Worm (Caenorhabditis elegans): ENCODE results near the gene F57G4.11.

The F57G4.11 gene

ce11 chrV:17624906-17625305, at the start of gene F57G4.11:
Gene F57G4.11 (plus strand): TSS chrV:17625206.
- TF ChIP-seq xnd-1 (tag; optimal IDR thresholded peaks at IDR 0.05), result no peak
- TF ChIP-seq Y95B8A.8 (GFP tag; IDR thresholded peaks at IDR 0.05), result no peak
- TF ChIP-seq mel-28 (tag; optimal IDR thresholded peaks at IDR 0.05; ENCODE audit: borderline replicate concordance), result no peak
- TF ChIP-seq lsy-27 (tag; optimal IDR thresholded peaks at IDR 0.05; ENCODE audit: borderline replicate concordance, insufficient read depth), result no peak
- no peak for TF ChIP-seq F49E8.2 (tag; optimal IDR thresholded peaks at IDR 0.05; ENCODE audit: insufficient read depth)
- no peak for TF ChIP-seq lin-40 (tag; optimal IDR thresholded peaks at IDR 0.05)
- TF ChIP-seq nhr-27 (tag; optimal IDR thresholded peaks at IDR 0.05), result no peak
- no peak for TF ChIP-seq cebp-2 (GFP tag; IDR thresholded peaks at IDR 0.05)
- no peak for TF ChIP-seq lin-35 (GFP tag; optimal IDR thresholded peaks at IDR 0.05)
- no peak for TF ChIP-seq hlh-12 (tag; optimal IDR thresholded peaks at IDR 0.05)
- TF ChIP-seq F33H1.4 (GFP tag; IDR thresholded peaks at IDR 0.05), result no peak
- no peak for TF ChIP-seq fkh-3 (tag; optimal IDR thresholded peaks at IDR 0.05)
- no peak for TF ChIP-seq lir-1 (GFP tag; conservative IDR thresholded peaks at IDR 0.05)

DNA sequence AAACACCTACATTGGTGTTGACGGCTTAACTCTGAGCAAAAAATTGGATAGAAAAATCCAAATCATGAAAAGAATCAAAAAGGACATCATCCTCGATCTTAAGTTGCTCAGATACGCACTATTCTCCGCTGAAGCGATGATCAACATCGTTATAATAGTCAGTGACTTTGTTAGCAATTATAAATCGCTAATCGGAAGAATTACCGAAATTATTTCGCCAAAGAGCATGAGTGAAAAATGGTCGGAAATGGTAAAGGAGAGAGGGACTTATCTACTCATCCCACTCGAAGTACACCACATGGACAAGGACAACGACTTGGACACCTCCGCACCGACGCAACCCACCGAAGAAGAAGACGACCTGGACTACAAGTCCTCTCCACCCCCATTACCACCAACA, 45.0 kb upstream of the F57G4.11 start:
- TF ChIP-seq ets-4 (GFP tag; optimal IDR thresholded peaks at IDR 0.05), result no peak
- no peak for TF ChIP-seq hsf-1 (GFP tag; IDR thresholded peaks at IDR 0.05)
- TF ChIP-seq cebp-1 (GFP tag; IDR thresholded peaks at IDR 0.05), result no peak
- TF ChIP-seq cebp-1 (tag; optimal IDR thresholded peaks at IDR 0.05), result no peak
- TF ChIP-seq him-1 (tag; optimal IDR thresholded peaks at IDR 0.05), result no peak
- no peak for TF ChIP-seq F52B5.7 (tag; optimal IDR thresholded peaks at IDR 0.05)
- no peak for TF ChIP-seq nhr-90 (tag; optimal IDR thresholded peaks at IDR 0.05)
- TF ChIP-seq F57A8.1 (GFP tag; optimal IDR thresholded peaks at IDR 0.05), result no peak
- TF ChIP-seq mxl-1 (tag; optimal IDR thresholded peaks at IDR 0.05), result no peak
- no peak for TF ChIP-seq attf-6 (GFP tag; IDR thresholded peaks at IDR 0.05)
- no peak for TF ChIP-seq ztf-28 (GFP tag; IDR thresholded peaks at IDR 0.05)
- TF ChIP-seq F23B12.7 (tag; optimal IDR thresholded peaks at IDR 0.05; ENCODE audit: insufficient read depth), result no peak
- no peak for TF ChIP-seq F33H1.4 (GFP tag; IDR thresholded peaks at IDR 0.05)
- TF ChIP-seq repo-1 (tag; optimal IDR thresholded peaks at IDR 0.05), result no peak
- TF ChIP-seq ztf-26 (tag; optimal IDR thresholded peaks at IDR 0.05), result no peak
- TF ChIP-seq ceh-79 (tag; optimal IDR thresholded peaks at IDR 0.05), result no peak
- TF ChIP-seq ama-1 (optimal IDR thresholded peaks at IDR 0.05), result no peak
- no peak for TF ChIP-seq ama-1 (GFP tag; optimal IDR thresholded peaks at IDR 0.05)

ce11 chrV:17584352-17584843, 40.6 kb upstream of the F57G4.11 start, which contains the start of gene fbxa-133:
Gene fbxa-133 (plus strand): TSS chrV:17584793.
- 0 out of 2 replicates have a peak, but pooled peaks have one; percentile 64 for TF ChIP-seq F37B4.10 (GFP tag; IDR thresholded peaks at IDR 0.05)

ce11 chrV:17595691-17596090, 29.3 kb upstream of the F57G4.11 start:
- TF ChIP-seq zfh-2 (GFP tag; conservative IDR thresholded peaks at IDR 0.05) (peak; percentile 70), nhr-80 (tag; optimal IDR thresholded peaks at IDR 0.05) (no peak), F10E7.11 (tag; optimal IDR thresholded peaks at IDR 0.05) (no peak), egrh-3 (GFP tag; IDR thresholded peaks at IDR 0.05) (no peak), F57C9.4 (tag; optimal IDR thresholded peaks at IDR 0.05) (no peak)
